Worm (Caenorhabditis elegans): Measurements from ENCODE around the gene set-20.

- TF ChIP-seq F13C5.2 (tag; optimal IDR thresholded peaks at IDR 0.05) (no peak), hmbx-1 (tag; optimal IDR thresholded peaks at IDR 0.05) (no peak), ama-1 (optimal IDR thresholded peaks at IDR 0.05) (no peak), ceh-36 (tag; optimal IDR thresholded peaks at IDR 0.05) (no peak), pes-1 (GFP tag; IDR thresholded peaks at IDR 0.05) (no peak), tbx-37 (GFP tag; conservative IDR thresholded peaks at IDR 0.05) (no peak), flt-1 (GFP tag; IDR thresholded peaks at IDR 0.05) (no peak), aly-1 (tag; optimal IDR thresholded peaks at IDR 0.05) (no peak)
Observed at ce11 chrX:5715369-5715768, 29.4 kb upstream of the set-20 start.

Data from whole organism, early embryonic.